Fruit fly (Drosophila melanogaster) whole organism, prepupa: ENCODE results near the gene Uros1.

Experiments used
- Blimp-1 ChIP-seq: fragments of 200-800 bp; sonication (Bioruptor generic); optimal IDR thresholded peaks from 3 replicates; lab custom pipeline; 2017; ENCODE audit warnings: missing biosample characterization, missing genetic modification characterization, mild to moderate bottlenecking, moderate library complexity, missing genetic modification reagents
- CG10631 ChIP-seq: fragments of 200-800 bp; sonication (Bioruptor generic); optimal IDR thresholded peaks from 2 replicates; lab custom pipeline; 2016; ENCODE audit warnings: missing biosample characterization, missing genetic modification characterization
- CG10669 ChIP-seq: fragments of 200-800 bp; sonication (Bioruptor generic); optimal IDR thresholded peaks from 3 replicates; lab custom pipeline; 2018; ENCODE audit warnings: missing biosample characterization, mild to moderate bottlenecking, missing genetic modification characterization, moderate library complexity
- CG11294 ChIP-seq: fragments of 200-800 bp; sonication (Bioruptor generic); IDR thresholded peaks from 2 replicates; pipeline ENCODE4 v1.3.6; 2022; ENCODE audit warnings: missing biosample characterization, missing genetic modification characterization
- CG11762 ChIP-seq: fragments of 200-800 bp; sonication (Bioruptor generic); optimal IDR thresholded peaks from 3 replicates; lab custom pipeline; 2016; ENCODE audit warnings: missing biosample characterization, missing genetic modification characterization; ENCODE audit not compliant: insufficient read depth
- CG11902 ChIP-seq: fragments of 200-800 bp; sonication (Bioruptor generic); optimal IDR thresholded peaks from 3 replicates; lab custom pipeline; 2016; ENCODE audit warnings: missing biosample characterization, missing genetic modification characterization
- CG15336 ChIP-seq: fragments of 200-800 bp; sonication (Bioruptor generic); IDR thresholded peaks from 2 replicates; pipeline ENCODE4 v1.3.6; 2022; ENCODE audit warnings: missing biosample characterization, missing genetic modification characterization
- CG16779 ChIP-seq: fragments of 200-800 bp; sonication (Bioruptor generic); optimal IDR thresholded peaks from 3 replicates; lab custom pipeline; 2017; ENCODE audit warnings: missing biosample characterization, mild to moderate bottlenecking, missing genetic modification characterization
- CG3032 ChIP-seq: fragments of 200-800 bp; optimal IDR thresholded peaks from 2 replicates; lab custom pipeline; 2019; ENCODE audit warnings: missing biosample characterization, mild to moderate bottlenecking, missing genetic modification characterization, moderate library complexity
- CG31627 ChIP-seq: fragments of 200-800 bp; sonication (Bioruptor generic); optimal IDR thresholded peaks from 3 replicates; lab custom pipeline; 2016; ENCODE audit warnings: missing biosample characterization, missing genetic modification characterization
- CG32006 ChIP-seq: fragments of 200-800 bp; sonication (Bioruptor generic); optimal IDR thresholded peaks from 3 replicates; lab custom pipeline; 2017; ENCODE audit warnings: missing biosample characterization, mild to moderate bottlenecking, missing genetic modification characterization
- CG34406 ChIP-seq: fragments of 200-800 bp; sonication (Bioruptor generic); optimal IDR thresholded peaks from 3 replicates; lab custom pipeline; 2016; ENCODE audit warnings: missing biosample characterization, missing genetic modification characterization
- CG3919 ChIP-seq: fragments of 200-800 bp; sonication (Bioruptor generic); optimal IDR thresholded peaks from 3 replicates; lab custom pipeline; 2016; ENCODE audit warnings: missing biosample characterization, missing genetic modification characterization
- CG4318 ChIP-seq: fragments of 200-800 bp; sonication (Bioruptor generic); optimal IDR thresholded peaks from 3 replicates; lab custom pipeline; 2017; ENCODE audit warnings: missing biosample characterization, mild to moderate bottlenecking, missing genetic modification characterization
- CG6163 ChIP-seq: fragments of 200-800 bp; sonication (Bioruptor generic); IDR thresholded peaks from 3 replicates; pipeline ENCODE4 v1.3.6; 2022; ENCODE audit warnings: missing biosample characterization, missing genetic modification characterization
- CG6276 ChIP-seq: fragments of 200-800 bp; sonication (Bioruptor generic); optimal IDR thresholded peaks from 2 replicates; lab custom pipeline; 2017; ENCODE audit warnings: missing biosample characterization, mild to moderate bottlenecking, missing genetic modification characterization
- CG6792 ChIP-seq: fragments of 200-800 bp; sonication (Bioruptor generic); optimal IDR thresholded peaks from 3 replicates; lab custom pipeline; 2016; ENCODE audit warnings: missing biosample characterization, missing genetic modification characterization
- CG6854 ChIP-seq: fragments of 200-800 bp; sonication (Bioruptor generic); optimal IDR thresholded peaks from 2 replicates; lab custom pipeline; 2017; ENCODE audit warnings: missing biosample characterization, mild to moderate bottlenecking, missing genetic modification characterization
- CG8319 ChIP-seq: fragments of 200-800 bp; sonication (Bioruptor generic); optimal IDR thresholded peaks from 3 replicates; lab custom pipeline; 2016; ENCODE audit warnings: missing biosample characterization, missing genetic modification characterization
- CG8632 ChIP-seq: fragments of 200-800 bp; sonication (Bioruptor generic); optimal IDR thresholded peaks from 3 replicates; lab custom pipeline; 2016; ENCODE audit warnings: missing biosample characterization, missing genetic modification characterization
- CG9139 ChIP-seq: fragments of 200-800 bp; sonication (Bioruptor generic); optimal IDR thresholded peaks from 3 replicates; lab custom pipeline; 2017; ENCODE audit warnings: missing biosample characterization, mild to moderate bottlenecking, missing genetic modification characterization
- Eip75B ChIP-seq: fragments of 200-800 bp; sonication (Bioruptor generic); optimal IDR thresholded peaks from 3 replicates; lab custom pipeline; 2016; ENCODE audit warnings: missing biosample characterization, missing genetic modification characterization
- Eip78C ChIP-seq: fragments of 200-800 bp; sonication (Bioruptor generic); peaks from one replicate; lab custom pipeline; 2016; ENCODE audit warnings: missing biosample characterization, missing genetic modification characterization
- Eip93F ChIP-seq: fragments of 200-800 bp; sonication (Bioruptor generic); optimal IDR thresholded peaks from 2 replicates; lab custom pipeline; 2016; ENCODE audit warnings: missing biosample characterization, mild to moderate bottlenecking, missing genetic modification characterization
- Ets21C ChIP-seq: fragments of 200-800 bp; sonication (Bioruptor generic); optimal IDR thresholded peaks from 3 replicates; lab custom pipeline; 2016; ENCODE audit warnings: missing biosample characterization, missing genetic modification characterization
- Ets96B ChIP-seq: fragments of 200-800 bp; optimal IDR thresholded peaks from 2 replicates; lab custom pipeline; 2019; ENCODE audit warnings: missing biosample characterization, mild to moderate bottlenecking, missing genetic modification characterization, moderate library complexity
- Gug ChIP-seq: fragments of 200-800 bp; sonication (Bioruptor generic); IDR thresholded peaks from 2 replicates; pipeline ENCODE4 v1.3.6; 2022; ENCODE audit warnings: missing biosample characterization, missing genetic modification characterization
- Hr4 ChIP-seq: fragments of 200-800 bp; sonication (Bioruptor generic); optimal IDR thresholded peaks from 3 replicates; lab custom pipeline; 2016; ENCODE audit warnings: missing biosample characterization, missing genetic modification characterization
- Lpt ChIP-seq: fragments of 200-800 bp; sonication (Bioruptor generic); optimal IDR thresholded peaks from 3 replicates; lab custom pipeline; 2016; ENCODE audit warnings: missing biosample characterization, missing genetic modification characterization
- Met ChIP-seq: fragments of 200-800 bp; sonication (Bioruptor generic); optimal IDR thresholded peaks from 3 replicates; lab custom pipeline; 2016; ENCODE audit warnings: missing biosample characterization, missing genetic modification characterization
- OdsH ChIP-seq: fragments of 200-800 bp; sonication (Bioruptor generic); optimal IDR thresholded peaks from 3 replicates; lab custom pipeline; 2016; ENCODE audit warnings: missing biosample characterization, missing genetic modification characterization
- Smox ChIP-seq: fragments of 200-800 bp; sonication (Bioruptor generic); optimal IDR thresholded peaks from 3 replicates; lab custom pipeline; 2016; ENCODE audit warnings: missing biosample characterization, missing genetic modification characterization
- Sox102F ChIP-seq: fragments of 200-800 bp; sonication (Bioruptor generic); optimal IDR thresholded peaks from 2 replicates; lab custom pipeline; 2016; ENCODE audit warnings: missing biosample characterization, mild to moderate bottlenecking, missing genetic modification characterization
- Sox14 ChIP-seq: fragments of 200-800 bp; sonication (Bioruptor generic); optimal IDR thresholded peaks from 3 replicates; lab custom pipeline; 2016; ENCODE audit warnings: missing biosample characterization, missing genetic modification characterization
- Sox15 ChIP-seq: fragments of 200-800 bp; sonication (Bioruptor generic); optimal IDR thresholded peaks from 3 replicates; lab custom pipeline; 2016; ENCODE audit warnings: missing biosample characterization, missing genetic modification characterization
- achi ChIP-seq: fragments of 200-800 bp; sonication (Bioruptor generic); optimal IDR thresholded peaks from 3 replicates; lab custom pipeline; 2016; ENCODE audit warnings: missing biosample characterization, missing genetic modification characterization
- acj6 ChIP-seq: fragments of 200-800 bp; sonication (Bioruptor generic); optimal IDR thresholded peaks from 3 replicates; lab custom pipeline; 2016; ENCODE audit warnings: missing biosample characterization, missing genetic modification characterization
- dac ChIP-seq: fragments of 200-800 bp; sonication (Bioruptor generic); optimal IDR thresholded peaks from 2 replicates; lab custom pipeline; 2017; ENCODE audit warnings: missing biosample characterization, mild to moderate bottlenecking, missing genetic modification characterization
- dsx ChIP-seq: fragments of 200-800 bp; optimal IDR thresholded peaks from 3 replicates; lab custom pipeline; 2019; ENCODE audit warnings: missing biosample characterization, mild to moderate bottlenecking, missing genetic modification characterization, moderate library complexity; ENCODE audit not compliant: poor library complexity, severe bottlenecking
- esn ChIP-seq: fragments of 200-800 bp; sonication (Bioruptor generic); optimal IDR thresholded peaks from 2 replicates; lab custom pipeline; 2016; ENCODE audit warnings: missing biosample characterization, mild to moderate bottlenecking, missing genetic modification characterization, moderate library complexity
- fd59A ChIP-seq: fragments of 200-800 bp; sonication (Bioruptor generic); optimal IDR thresholded peaks from 2 replicates; lab custom pipeline; 2017; ENCODE audit warnings: missing biosample characterization, mild to moderate bottlenecking, missing genetic modification characterization, missing genetic modification reagents
- fd85E ChIP-seq: fragments of 200-800 bp; sonication (Bioruptor generic); optimal IDR thresholded peaks from 3 replicates; lab custom pipeline; 2016; ENCODE audit warnings: missing biosample characterization, missing genetic modification characterization
- lz ChIP-seq: fragments of 200-800 bp; sonication (Bioruptor generic); optimal IDR thresholded peaks from 3 replicates; lab custom pipeline; 2016; ENCODE audit warnings: missing biosample characterization, missing genetic modification characterization
- pdm3 ChIP-seq: fragments of 200-800 bp; sonication (Bioruptor generic); optimal IDR thresholded peaks from 3 replicates; lab custom pipeline; 2016; ENCODE audit warnings: missing biosample characterization, missing genetic modification characterization
- salr ChIP-seq, 2 experiments: fragments of 200-800 bp; sonication (Bioruptor generic); optimal IDR thresholded peaks; 3 replicates each; lab custom pipeline; 2016 to 2018; ENCODE audit warnings: missing biosample characterization in 2 of 2, missing genetic modification characterization in 2 of 2, mild to moderate bottlenecking in 1 of 2
- spab ChIP-seq: fragments of 200-800 bp; sonication (Bioruptor generic); optimal IDR thresholded peaks from 2 replicates; lab custom pipeline; 2017; ENCODE audit warnings: missing biosample characterization, mild to moderate bottlenecking, missing genetic modification characterization, missing genetic modification reagents
- ss ChIP-seq, 2 experiments: fragments of 200-800 bp; sonication (Bioruptor generic); optimal IDR thresholded peaks; 2 replicates in 1 of 2; 3 replicates in 1 of 2; lab custom pipeline; 2017 to 2018; ENCODE audit warnings: mild to moderate bottlenecking in 2 of 2, missing biosample characterization in 2 of 2, missing genetic modification characterization in 2 of 2, moderate library complexity in 1 of 2
- svp ChIP-seq: fragments of 200-800 bp; sonication (Bioruptor generic); peaks from one replicate; lab custom pipeline; 2016; ENCODE audit warnings: missing biosample characterization, missing genetic modification characterization
- vri ChIP-seq: fragments of 200-800 bp; sonication (Bioruptor generic); optimal IDR thresholded peaks from 3 replicates; lab custom pipeline; 2016; ENCODE audit warnings: missing biosample characterization, mild to moderate bottlenecking, missing genetic modification characterization

Gene Uros1

dm6 chrX:8895413-8895812, 4.7 kb downstream of the Uros1 start (continued):
- no peak for TF ChIP-seq Ets96B
- peak; percentile 28 for TF ChIP-seq CG6792 (GFP tag; lab: Kevin White, UChicago)
- TF ChIP-seq CG8632 (GFP tag; lab: Kevin White, UChicago) = no peak
- peak; percentile 25 for TF ChIP-seq CG3919 (GFP tag; lab: Kevin White, UChicago)
- TF ChIP-seq Sox102F (GFP tag; lab: Kevin White, UChicago) = no peak
- TF ChIP-seq Eip75B (GFP tag; lab: Kevin White, UChicago) = peak; percentile 37
- TF ChIP-seq CG6163 (GFP tag; lab: Robert Waterston, UW) = 0 out of 3 replicates have a peak, but pooled peaks have one; percentile 7
- TF ChIP-seq CG10631 (GFP tag; lab: Kevin White, UChicago) = peak; percentile 3
- TF ChIP-seq fd59A (GFP tag; lab: Kevin White, UChicago) = no peak
- TF ChIP-seq esn (GFP tag; lab: Kevin White, UChicago) = peak; percentile 42
- TF ChIP-seq CG11902 (GFP tag; lab: Kevin White, UChicago) = no peak
- TF ChIP-seq dac (GFP tag; lab: Kevin White, UChicago) = no peak
- no peak for TF ChIP-seq CG34406 (GFP tag; lab: Kevin White, UChicago)
- TF ChIP-seq CG9139 = no peak
- TF ChIP-seq achi (GFP tag; lab: Kevin White, UChicago) = no peak
- TF ChIP-seq, all 60 proteins: peak for 24

dm6 chrX:8895018-8895392, 5.1 kb downstream of the Uros1 start:
- TF ChIP-seq dsx (no peak), CG10631 (GFP tag; lab: Kevin White, UChicago) (peak; percentile 34), CG34406 (GFP tag; lab: Kevin White, UChicago) (peak; percentile 53), CG3032 (no peak), CG4318 (peak; percentile 17), CG8319 (GFP tag; lab: Kevin White, UChicago) (no peak), lz (GFP tag; lab: Kevin White, UChicago) (no peak), Eip78C (GFP tag; lab: Kevin White, UChicago) (no peak), CG11294 (GFP tag; lab: Robert Waterston, UW) (no peak), Sox14 (GFP tag; lab: Kevin White, UChicago) (no peak), CG6854 (no peak), Sox102F (GFP tag; lab: Kevin White, UChicago) (no peak), Gug (GFP tag; lab: Robert Waterston, UW) (no peak), Hr4 (GFP tag; lab: Kevin White, UChicago) (no peak), OdsH (GFP tag; lab: Kevin White, UChicago) (no peak), achi (GFP tag; lab: Kevin White, UChicago) (no peak), CG6276 (GFP tag; lab: Kevin White, UChicago) (no peak), spab (GFP tag; lab: Kevin White, UChicago) (no peak), CG11762 (GFP tag; lab: Kevin White, UChicago) (no peak), Smox (GFP tag; lab: Kevin White, UChicago) (no peak), CG8632 (GFP tag; lab: Kevin White, UChicago) (peak; percentile 1), Ets96B (no peak), Met (no peak), CG6163 (GFP tag; lab: Robert Waterston, UW) (no peak), Sox15 (GFP tag; lab: Kevin White, UChicago) (no peak), fd59A (GFP tag; lab: Kevin White, UChicago) (no peak), CG10669 (GFP tag; lab: Kevin White, UChicago) (no peak), acj6 (GFP tag; lab: Kevin White, UChicago) (no peak), vri (GFP tag; lab: Kevin White, UChicago) (no peak), CG16779 (tag; lab: Kevin White, UChicago) (no peak), salr (GFP tag; optimal IDR thresholded peaks at IDR 0.05; lab: Kevin White, UChicago) (no peak), CG32006 (GFP tag; lab: Kevin White, UChicago) (peak; percentile 30), Blimp-1 (GFP tag; lab: Kevin White, UChicago) (no peak), pdm3 (GFP tag; lab: Kevin White, UChicago) (no peak), ss (GFP tag; optimal IDR thresholded peaks at IDR 0.05; lab: Kevin White, UChicago) (no peak), svp (GFP tag; lab: Kevin White, UChicago) (peak; percentile 63), Eip93F (GFP tag; lab: Kevin White, UChicago) (no peak), Lpt (no peak), fd85E (GFP tag; lab: Kevin White, UChicago) (no peak), CG15336 (GFP tag; lab: Robert Waterston, UW) (no peak), CG11902 (GFP tag; lab: Kevin White, UChicago) (no peak), Ets21C (no peak), CG31627 (GFP tag; lab: Kevin White, UChicago) (no peak)
